Fruit fly (Drosophila melanogaster) whole organism, adult: ENCODE results near the gene nab.

Experiments
- CG11617 ChIP-seq: fragments of 200-800 bp; sonication (Bioruptor generic); optimal IDR thresholded peaks from 2 replicates; lab custom pipeline; 2017; ENCODE audit warnings: mild to moderate bottlenecking, missing biosample characterization, missing genetic modification reagents, missing genetic modification characterization
- CG12768 ChIP-seq: fragments of 200-800 bp; sonication (Bioruptor generic); optimal IDR thresholded peaks from 2 replicates; lab custom pipeline; 2017; ENCODE audit warnings: missing biosample characterization, missing genetic modification characterization, mild to moderate bottlenecking, moderate library complexity, missing genetic modification reagents
- CG5204 ChIP-seq: fragments of 200-800 bp; sonication (Bioruptor generic); optimal IDR thresholded peaks from 2 replicates; lab custom pipeline; 2016; ENCODE audit warnings: missing biosample characterization, missing genetic modification characterization
- CG7045 ChIP-seq: fragments of 200-800 bp; sonication (Bioruptor generic); optimal IDR thresholded peaks from 2 replicates; lab custom pipeline; 2017; ENCODE audit warnings: missing biosample characterization, mild to moderate bottlenecking, missing genetic modification characterization
- Clk ChIP-seq: fragments of 200-800 bp; sonication (Bioruptor generic); optimal IDR thresholded peaks from 2 replicates; lab custom pipeline; 2017; ENCODE audit warnings: missing biosample characterization, missing genetic modification characterization
- Crg-1 ChIP-seq: fragments of 200-800 bp; sonication (Bioruptor generic); optimal IDR thresholded peaks from 2 replicates; lab custom pipeline; 2016; ENCODE audit warnings: missing biosample characterization, missing genetic modification characterization
- Mnt ChIP-seq: fragments of 200-800 bp; sonication (Bioruptor generic); optimal IDR thresholded peaks from 2 replicates; lab custom pipeline; 2016; ENCODE audit warnings: missing biosample characterization, mild to moderate bottlenecking, missing genetic modification characterization
- bab1 ChIP-seq: fragments of 200-800 bp; sonication (Bioruptor generic); optimal IDR thresholded peaks from 3 replicates; lab custom pipeline; 2019; ENCODE audit warnings: missing biosample characterization, mild to moderate bottlenecking, missing genetic modification characterization, moderate library complexity
- cic ChIP-seq: fragments of 200-800 bp; sonication (Bioruptor generic); optimal IDR thresholded peaks from 2 replicates; lab custom pipeline; 2017; ENCODE audit warnings: missing biosample characterization, mild to moderate bottlenecking, missing genetic modification characterization, moderate library complexity
- ovo ChIP-seq: fragments of 200-800 bp; sonication (Bioruptor generic); optimal IDR thresholded peaks from 2 replicates; lab custom pipeline; 2016; ENCODE audit warnings: missing biosample characterization, missing genetic modification characterization
- pad ChIP-seq: fragments of 200-800 bp; sonication (Bioruptor generic); optimal IDR thresholded peaks from 3 replicates; lab custom pipeline; 2017; ENCODE audit warnings: missing biosample characterization, missing genetic modification characterization, mild to moderate bottlenecking, moderate library complexity, missing genetic modification reagents
- tj ChIP-seq: fragments of 200-800 bp; sonication (Bioruptor generic); optimal IDR thresholded peaks from 3 replicates; lab custom pipeline; 2017; ENCODE audit warnings: missing biosample characterization, mild to moderate bottlenecking, missing genetic modification characterization, moderate library complexity
- toe ChIP-seq: fragments of 200-800 bp; sonication (Bioruptor generic); optimal IDR thresholded peaks from 2 replicates; lab custom pipeline; 2016; ENCODE audit warnings: missing biosample characterization, missing genetic modification characterization

- TF ChIP-seq Clk (no peak), CG12768 (GFP tag; lab: Kevin White, UChicago) (no peak), CG5204 (GFP tag; lab: Kevin White, UChicago) (peak; percentile 17), ovo (no peak), toe (GFP tag; lab: Kevin White, UChicago) (peak; percentile 48), Mnt (GFP tag; lab: Kevin White, UChicago) (peak; percentile 60), pad (GFP tag; lab: Kevin White, UChicago) (peak; percentile 8), CG7045 (peak; percentile 41), cic (GFP tag; lab: Kevin White, UChicago) (peak; percentile 38), tj (GFP tag; lab: Kevin White, UChicago) (no peak), CG11617 (GFP tag; lab: Kevin White, UChicago) (no peak), Crg-1 (GFP tag; lab: Kevin White, UChicago) (no peak), bab1 (GFP tag; lab: Kevin White, UChicago) (peak; percentile 52)
These were observed 9.4 kb upstream of the nab start, which contains the start of gene Ero1L for dm6 chr3L:4169957-4170651.
